Fruit fly (Drosophila melanogaster) whole organism, embryonic: Measurements from ENCODE around the gene Rh5.
A peak's percentile ranks its signal among the peaks of the same experiment; 100 is the strongest.

Experiments
- Antp ChIP-seq: fragments of 200-800 bp; sonication (Bioruptor generic); optimal IDR thresholded peaks from 3 replicates; lab custom pipeline; 2016; ENCODE audit warnings: missing biosample characterization, missing genetic modification characterization
- Atf6 ChIP-seq: fragments of 200-800 bp; sonication (Bioruptor generic); IDR thresholded peaks from 2 replicates; pipeline ENCODE4 v1.3.6; 2022; ENCODE audit warnings: missing biosample characterization, missing genetic modification characterization
- CG10366 ChIP-seq: fragments of 200-800 bp; sonication (Bioruptor generic); IDR thresholded peaks from 2 replicates; pipeline ENCODE4 v1.3.6; 2022; ENCODE audit warnings: missing biosample characterization, missing genetic modification characterization
- CG10431 ChIP-seq: fragments of 200-800 bp; sonication (Bioruptor generic); optimal IDR thresholded peaks from 3 replicates; lab custom pipeline; 2018; ENCODE audit warnings: missing biosample characterization, mild to moderate bottlenecking, missing genetic modification characterization
- CG11504 ChIP-seq: fragments of 200-800 bp; sonication (Bioruptor generic); optimal IDR thresholded peaks from 3 replicates; lab custom pipeline; 2019; ENCODE audit warnings: missing biosample characterization, mild to moderate bottlenecking, missing genetic modification characterization, moderate library complexity
- CG12299 ChIP-seq: fragments of 200-800 bp; sonication (Bioruptor generic); optimal IDR thresholded peaks from 2 replicates; lab custom pipeline; 2018; ENCODE audit warnings: missing biosample characterization, mild to moderate bottlenecking, missing genetic modification characterization
- CG14710 ChIP-seq: fragments of 200-800 bp; sonication (Bioruptor generic); optimal IDR thresholded peaks from 3 replicates; lab custom pipeline; 2019; ENCODE audit warnings: missing biosample characterization, mild to moderate bottlenecking, missing genetic modification characterization, moderate library complexity
- CG15696 ChIP-seq: fragments of 200-800 bp; sonication (Bioruptor generic); optimal IDR thresholded peaks from 2 replicates; lab custom pipeline; 2019; ENCODE audit warnings: missing biosample characterization, mild to moderate bottlenecking, missing genetic modification characterization, moderate library complexity
- CG17802 ChIP-seq: fragments of 200-800 bp; sonication (Bioruptor generic); optimal IDR thresholded peaks from 2 replicates; lab custom pipeline; 2018; ENCODE audit warnings: missing biosample characterization, mild to moderate bottlenecking, missing genetic modification characterization, moderate library complexity
- CG18011 ChIP-seq: fragments of 200-800 bp; sonication (Bioruptor generic); optimal IDR thresholded peaks from 2 replicates; lab custom pipeline; 2017; ENCODE audit warnings: missing biosample characterization, missing genetic modification characterization, mild to moderate bottlenecking, moderate library complexity, missing genotype
- CG30403 ChIP-seq: fragments of 200-800 bp; sonication (Bioruptor generic); optimal IDR thresholded peaks from 3 replicates; lab custom pipeline; 2016; ENCODE audit warnings: missing biosample characterization, missing genetic modification characterization
- CG3163 ChIP-seq: fragments of 200-800 bp; sonication (Bioruptor generic); optimal IDR thresholded peaks from 3 replicates; lab custom pipeline; 2016; ENCODE audit warnings: missing biosample characterization, missing genetic modification characterization
- CG3281 ChIP-seq: fragments of 200-800 bp; sonication (Bioruptor generic); optimal IDR thresholded peaks from 3 replicates; lab custom pipeline; 2017; ENCODE audit warnings: missing biosample characterization, mild to moderate bottlenecking, missing genetic modification characterization
- CG3838 ChIP-seq: fragments of 200-800 bp; sonication (Bioruptor generic); optimal IDR thresholded peaks from 3 replicates; lab custom pipeline; 2016; ENCODE audit warnings: missing biosample characterization, missing genetic modification characterization
- CG4328 ChIP-seq: fragments of 200-800 bp; sonication (Bioruptor generic); optimal IDR thresholded peaks from 3 replicates; lab custom pipeline; 2017; ENCODE audit warnings: missing biosample characterization, missing genetic modification reagents, missing genetic modification characterization
- CG5180 ChIP-seq: fragments of 200-800 bp; sonication (Bioruptor generic); optimal IDR thresholded peaks from 3 replicates; lab custom pipeline; 2017; ENCODE audit warnings: missing biosample characterization, missing genetic modification characterization, mild to moderate bottlenecking, moderate library complexity, missing genetic modification reagents
- CG5245 ChIP-seq: fragments of 200-800 bp; sonication (Bioruptor generic); optimal IDR thresholded peaks from 3 replicates; lab custom pipeline; 2016; ENCODE audit warnings: missing biosample characterization, missing genetic modification characterization
- CG7357 ChIP-seq: fragments of 200-800 bp; sonication (Bioruptor generic); IDR thresholded peaks from 3 replicates; pipeline ENCODE4 v1.3.6; 2022; ENCODE audit warnings: missing biosample characterization, missing genetic modification characterization
- CG8281 ChIP-seq: fragments of 200-800 bp; sonication (Bioruptor generic); optimal IDR thresholded peaks from 2 replicates; lab custom pipeline; 2018; ENCODE audit warnings: missing biosample characterization, mild to moderate bottlenecking, missing genetic modification characterization, moderate library complexity
- D19A ChIP-seq: fragments of 200-800 bp; optimal IDR thresholded peaks from 3 replicates; lab custom pipeline; 2019; ENCODE audit warnings: missing biosample characterization, mild to moderate bottlenecking, missing genetic modification characterization, moderate library complexity
- D19B ChIP-seq: fragments of 200-800 bp; sonication (Bioruptor generic); optimal IDR thresholded peaks from 2 replicates; lab custom pipeline; 2017; ENCODE audit warnings: missing biosample characterization, mild to moderate bottlenecking, missing genetic modification characterization
- Fer3 ChIP-seq: fragments of 200-800 bp; sonication (Bioruptor generic); optimal IDR thresholded peaks from 2 replicates; lab custom pipeline; 2018; ENCODE audit warnings: missing biosample characterization, mild to moderate bottlenecking, missing genetic modification characterization, moderate library complexity
- Hand ChIP-seq: fragments of 200-800 bp; sonication (Bioruptor generic); optimal IDR thresholded peaks from 2 replicates; lab custom pipeline; 2017; ENCODE audit warnings: mild to moderate bottlenecking, missing biosample characterization, missing genetic modification reagents, missing genetic modification characterization
- Hey ChIP-seq: fragments of 200-800 bp; sonication (Bioruptor generic); optimal IDR thresholded peaks from 3 replicates; lab custom pipeline; 2018; ENCODE audit warnings: missing biosample characterization, mild to moderate bottlenecking, missing genetic modification characterization
- MESR4 ChIP-seq: fragments of 200-800 bp; sonication (Bioruptor generic); optimal IDR thresholded peaks from 2 replicates; lab custom pipeline; 2018; ENCODE audit warnings: missing biosample characterization, mild to moderate bottlenecking, missing genetic modification characterization, moderate library complexity
- MTF-1 ChIP-seq: fragments of 200-800 bp; sonication (Bioruptor generic); optimal IDR thresholded peaks from 2 replicates; lab custom pipeline; 2018; ENCODE audit warnings: missing biosample characterization, mild to moderate bottlenecking, missing genetic modification characterization, borderline replicate concordance
- Ravus ChIP-seq: fragments of 200-800 bp; sonication (Bioruptor generic); IDR thresholded peaks from 2 replicates; pipeline ENCODE4 v1.3.6; 2022; ENCODE audit warnings: missing biosample characterization, missing genetic modification characterization
- Spps ChIP-seq: fragments of 200-800 bp; sonication (Bioruptor generic); optimal IDR thresholded peaks from 2 replicates; lab custom pipeline; 2018; ENCODE audit warnings: missing biosample characterization, mild to moderate bottlenecking, missing genetic modification characterization
- al ChIP-seq: fragments of 200-800 bp; sonication (Bioruptor generic); IDR thresholded peaks from 2 replicates; pipeline ENCODE4 v1.3.6; 2022; ENCODE audit warnings: missing biosample characterization, missing genetic modification characterization
- amos ChIP-seq: fragments of 200-800 bp; sonication (Bioruptor generic); IDR thresholded peaks from 2 replicates; pipeline ENCODE4 v1.3.6; 2022; ENCODE audit warnings: missing biosample characterization, missing genetic modification characterization; ENCODE audit not compliant: partially characterized antibody
- ara ChIP-seq: fragments of 200-800 bp; sonication (Bioruptor generic); IDR thresholded peaks from 2 replicates; pipeline ENCODE4 v1.3.6; 2022; ENCODE audit warnings: missing biosample characterization, missing genetic modification characterization
- ash1 ChIP-seq: fragments of 200-800 bp; sonication (Bioruptor generic); optimal IDR thresholded peaks from 2 replicates; lab custom pipeline; 2018; ENCODE audit warnings: missing biosample characterization, mild to moderate bottlenecking, missing genetic modification characterization
- cato ChIP-seq: fragments of 200-800 bp; sonication (Bioruptor generic); optimal IDR thresholded peaks from 2 replicates; lab custom pipeline; 2016; ENCODE audit warnings: missing biosample characterization, missing genetic modification characterization, borderline replicate concordance
- ci ChIP-seq: fragments of 200-800 bp; sonication (Bioruptor generic); IDR thresholded peaks from 3 replicates; pipeline ENCODE4 v1.3.6; 2022; ENCODE audit warnings: missing biosample characterization, missing genetic modification characterization
- dmrt99B ChIP-seq: fragments of 200-800 bp; sonication (Bioruptor generic); optimal IDR thresholded peaks from 2 replicates; lab custom pipeline; 2018; ENCODE audit warnings: missing biosample characterization, mild to moderate bottlenecking, missing genetic modification characterization, moderate library complexity
- fd96Cb ChIP-seq: fragments of 200-800 bp; sonication (Bioruptor generic); optimal IDR thresholded peaks from 2 replicates; lab custom pipeline; 2018; ENCODE audit warnings: missing biosample characterization, mild to moderate bottlenecking, missing genetic modification characterization, moderate library complexity
- lmd ChIP-seq: fragments of 200-800 bp; sonication (Bioruptor generic); IDR thresholded peaks from 2 replicates; pipeline ENCODE4 v1.3.6; 2022; ENCODE audit warnings: missing biosample characterization, missing genetic modification characterization
- lov ChIP-seq, 2 experiments: fragments of 200-800 bp in 1 of 2; fragments of >200 bp in 1 of 2; sonication (Bioruptor generic) in 1 of 2; IDR thresholded peaks in 1 of 2; optimal IDR thresholded peaks in 1 of 2; 2 replicates in 1 of 2; 3 replicates in 1 of 2; pipeline versions ENCODE4 v1.3.6 to Lab custom; 2017 to 2022; ENCODE audit warnings: missing biosample characterization in 1 of 2, missing genetic modification characterization in 1 of 2
- luna ChIP-seq: fragments of 200-800 bp; sonication (Bioruptor generic); optimal IDR thresholded peaks from 2 replicates; lab custom pipeline; 2016; ENCODE audit warnings: missing biosample characterization, missing genetic modification characterization
- mam ChIP-seq: fragments of 200-800 bp; sonication (Bioruptor generic); optimal IDR thresholded peaks from 3 replicates; lab custom pipeline; 2016; ENCODE audit warnings: missing biosample characterization, missing genetic modification characterization
- nmo ChIP-seq: fragments of 200-800 bp; sonication (Bioruptor generic); optimal IDR thresholded peaks from 2 replicates; lab custom pipeline; 2018; ENCODE audit warnings: missing biosample characterization, mild to moderate bottlenecking, missing genetic modification characterization, moderate library complexity
- onecut ChIP-seq: fragments of 200-800 bp; sonication (Bioruptor generic); IDR thresholded peaks from 2 replicates; pipeline ENCODE4 v1.3.6; 2022; ENCODE audit warnings: missing biosample characterization, missing genetic modification characterization
- pho ChIP-seq: fragments of 200-800 bp; sonication (Bioruptor generic); optimal IDR thresholded peaks from 2 replicates; lab custom pipeline; 2016; ENCODE audit warnings: missing biosample characterization, missing genetic modification characterization
- schlank ChIP-seq: fragments of 200-800 bp; sonication (Bioruptor generic); optimal IDR thresholded peaks from 2 replicates; lab custom pipeline; 2018; ENCODE audit warnings: missing biosample characterization, mild to moderate bottlenecking, missing genetic modification characterization
- slp2 ChIP-seq: fragments of 200-800 bp; sonication (Bioruptor generic); optimal IDR thresholded peaks from 2 replicates; lab custom pipeline; 2016; ENCODE audit warnings: missing biosample characterization, missing genetic modification characterization
- tap ChIP-seq: fragments of 200-800 bp; optimal IDR thresholded peaks from 3 replicates; lab custom pipeline; 2019; ENCODE audit warnings: missing biosample characterization, mild to moderate bottlenecking, missing genetic modification characterization, moderate library complexity
- tio ChIP-seq: fragments of 200-800 bp; sonication (Bioruptor generic); optimal IDR thresholded peaks from 2 replicates; lab custom pipeline; 2017; ENCODE audit warnings: missing biosample characterization, missing genetic modification characterization, inconsistent platforms
- wor ChIP-seq: fragments of 200-800 bp; sonication (Bioruptor generic); IDR thresholded peaks from 2 replicates; pipeline ENCODE4 v1.3.6; 2022; ENCODE audit warnings: missing biosample characterization, missing genetic modification characterization

The Rh5 gene

dm6 chr2L:12010877-12011666 lies 3.1 kb downstream of the Rh5 start (continued):
- TF ChIP-seq CG4328 (GFP tag; lab: Kevin White, UChicago) (peak; percentile 94), CG3281 (peak; percentile 96), CG10366 (GFP tag; lab: Robert Waterston, UW) (no peak), wor (no peak), Ravus (no peak), CG15696 (tag; lab: Kevin White, UChicago) (peak; percentile 94), al (GFP tag; lab: Robert Waterston, UW) (no peak), ci (GFP tag; lab: Robert Waterston, UW) (no peak), MESR4 (peak; percentile 1), tio (no peak), lov (optimal IDR thresholded peaks at IDR 0.05; lab: Kevin White, UChicago) (no peak), lov (GFP tag; IDR thresholded peaks at IDR 0.05; lab: Robert Waterston, UW) (no peak), CG12299 (peak; percentile 91), onecut (peak; percentile 85), CG3838 (GFP tag; lab: Kevin White, UChicago) (peak; percentile 17), Antp (GFP tag; lab: Kevin White, UChicago) (peak; percentile 38), lmd (GFP tag; lab: Robert Waterston, UW) (no peak), D19A (tag; lab: Kevin White, UChicago) (peak; percentile 83), Atf6 (GFP tag; lab: Robert Waterston, UW) (no peak), Fer3 (tag; lab: Kevin White, UChicago) (peak; percentile 94), cato (GFP tag; lab: Kevin White, UChicago) (peak; percentile 70), pho (GFP tag; lab: Kevin White, UChicago) (peak; percentile 90), ara (no peak), Hey (tag; lab: Kevin White, UChicago) (peak; percentile 66), CG14710 (tag; lab: Kevin White, UChicago) (peak; percentile 86), CG11504 (tag; lab: Kevin White, UChicago) (peak; percentile 87), luna (no peak), CG5180 (GFP tag; lab: Kevin White, UChicago) (peak; percentile 84), mam (GFP tag; lab: Kevin White, UChicago) (peak; percentile 81), CG18011 (GFP tag; lab: Kevin White, UChicago) (peak; percentile 55), schlank (tag; lab: Kevin White, UChicago) (peak; percentile 89), CG5245 (GFP tag; lab: Kevin White, UChicago) (peak; percentile 70), ash1 (GFP tag; lab: Kevin White, UChicago) (no peak), CG17802 (tag; lab: Kevin White, UChicago) (peak; percentile 58), amos (GFP tag; lab: Robert Waterston, UW) (no peak), Spps (tag; lab: Kevin White, UChicago) (peak; percentile 81), dmrt99B (tag; lab: Kevin White, UChicago) (peak; percentile 92), CG30403 (GFP tag; lab: Kevin White, UChicago) (peak; percentile 94), CG8281 (tag; lab: Kevin White, UChicago) (peak; percentile 82), nmo (GFP tag; lab: Kevin White, UChicago) (peak; percentile 93), CG3163 (GFP tag; lab: Kevin White, UChicago) (no peak), slp2 (GFP tag; lab: Kevin White, UChicago) (peak; percentile 73), CG7357 (GFP tag; lab: Robert Waterston, UW) (peak; percentile 87), tap (tag; lab: Kevin White, UChicago) (peak; percentile 83), fd96Cb (tag; lab: Kevin White, UChicago) (peak; percentile 89), D19B (GFP tag; lab: Kevin White, UChicago) (peak; percentile 67), Hand (peak; percentile 92), MTF-1 (GFP tag; lab: Kevin White, UChicago) (peak; percentile 52), CG10431 (GFP tag; lab: Kevin White, UChicago) (peak; percentile 80)
